Fruit fly (Drosophila melanogaster): ENCODE data around the gene CG17162.

dm6 chrX:23091289-23091688, 5.2 kb downstream of the CG17162 start:
- TF ChIP-seq esn (GFP tag; optimal IDR thresholded peaks at IDR 0.05): no peak
- TF ChIP-seq Sox102F (GFP tag; optimal IDR thresholded peaks at IDR 0.05): no peak
- no peak for TF ChIP-seq CG8319 (GFP tag; optimal IDR thresholded peaks at IDR 0.05)
- TF ChIP-seq CG34406 (GFP tag; optimal IDR thresholded peaks at IDR 0.05): no peak
- TF ChIP-seq Lpt (GFP tag; optimal IDR thresholded peaks at IDR 0.05): no peak
